Fruit fly (Drosophila melanogaster) whole organism, embryonic: Measurements from ENCODE around the gene P58IPK.

ENCODE experiments used
- Atf6 ChIP-seq: fragments of 200-800 bp; sonication (Bioruptor generic); IDR thresholded peaks from 2 replicates; pipeline ENCODE4 v1.3.6; 2022; ENCODE audit warnings: missing biosample characterization, missing genetic modification characterization
- Awh ChIP-seq: fragments of 200-800 bp; sonication (Bioruptor generic); IDR thresholded peaks from 2 replicates; pipeline ENCODE4, ENCODE4 v1.3.6; 2022; ENCODE audit warnings: missing biosample characterization, missing genetic modification characterization
- BtbVII ChIP-seq: fragments of 200-800 bp; sonication (Bioruptor generic); optimal IDR thresholded peaks from 3 replicates; lab custom pipeline; 2017; ENCODE audit warnings: missing biosample characterization, mild to moderate bottlenecking, missing genetic modification characterization
- CG10979 ChIP-seq: fragments of 200-800 bp; sonication (Bioruptor generic); optimal IDR thresholded peaks from 2 replicates; lab custom pipeline; 2018; ENCODE audit warnings: missing biosample characterization, mild to moderate bottlenecking, missing genetic modification characterization, moderate library complexity
- CG11093 ChIP-seq: fragments of 200-800 bp; sonication (Bioruptor generic); IDR thresholded peaks from 3 replicates; pipeline ENCODE4 v1.3.6; 2022; ENCODE audit warnings: missing biosample characterization, missing genetic modification characterization
- CG11456 ChIP-seq: fragments of 200-800 bp; sonication (Bioruptor generic); IDR thresholded peaks from 3 replicates; pipeline ENCODE4 v1.3.6; 2022; ENCODE audit warnings: missing biosample characterization, missing genetic modification characterization
- CG11695 ChIP-seq: fragments of 200-800 bp; sonication (Bioruptor generic); IDR thresholded peaks from 3 replicates; pipeline ENCODE4 v1.3.6; 2022; ENCODE audit warnings: missing biosample characterization, missing genetic modification characterization
- CG12071 ChIP-seq: fragments of 200-800 bp; sonication (Bioruptor generic); optimal IDR thresholded peaks from 3 replicates; lab custom pipeline; 2018; ENCODE audit warnings: missing biosample characterization, mild to moderate bottlenecking, missing genetic modification characterization
- CG12104 ChIP-seq: fragments of 200-800 bp; sonication (Bioruptor generic); optimal IDR thresholded peaks from 3 replicates; lab custom pipeline; 2016; ENCODE audit warnings: missing biosample characterization, missing genetic modification characterization
- CG12236 ChIP-seq: fragments of 200-800 bp; sonication (Bioruptor generic); optimal IDR thresholded peaks from 2 replicates; lab custom pipeline; 2016; ENCODE audit warnings: missing biosample characterization, missing genetic modification characterization
- CG12769 ChIP-seq: fragments of 200-800 bp; sonication (Bioruptor generic); optimal IDR thresholded peaks from 2 replicates; lab custom pipeline; 2019; ENCODE audit warnings: missing biosample characterization, mild to moderate bottlenecking, missing genetic modification characterization, moderate library complexity
- CG13424 ChIP-seq: fragments of 200-800 bp; sonication (Bioruptor generic); optimal IDR thresholded peaks from 2 replicates; lab custom pipeline; 2019; ENCODE audit warnings: missing biosample characterization, mild to moderate bottlenecking, missing genetic modification characterization, moderate library complexity
- CG14014 ChIP-seq: fragments of 200-800 bp; sonication (Bioruptor generic); IDR thresholded peaks from 2 replicates; pipeline ENCODE4 v1.3.6; 2022; ENCODE audit warnings: missing biosample characterization, missing genetic modification characterization
- CG14050 ChIP-seq: fragments of 200-800 bp; sonication (Bioruptor generic); IDR thresholded peaks from 3 replicates; pipeline ENCODE4 v1.3.6; 2022; ENCODE audit warnings: missing biosample characterization, missing genetic modification characterization
- CG14667 ChIP-seq: fragments of 200-800 bp; sonication (Bioruptor generic); IDR thresholded peaks from 2 replicates; pipeline ENCODE4 v1.3.6; 2022; ENCODE audit warnings: missing biosample characterization, missing genetic modification characterization
- CG15269 ChIP-seq: fragments of 200-800 bp; sonication (Bioruptor generic); optimal IDR thresholded peaks from 2 replicates; lab custom pipeline; 2018; ENCODE audit warnings: missing biosample characterization, mild to moderate bottlenecking, missing genetic modification characterization, moderate library complexity
- CG1602 ChIP-seq: fragments of 200-800 bp; sonication (Bioruptor generic); optimal IDR thresholded peaks from 3 replicates; lab custom pipeline; 2016; ENCODE audit warnings: missing biosample characterization, missing genetic modification characterization
- CG16813 ChIP-seq: fragments of 200-800 bp; sonication (Bioruptor generic); IDR thresholded peaks from 3 replicates; pipeline ENCODE4 v1.3.6; 2022; ENCODE audit warnings: missing biosample characterization, missing genetic modification characterization; ENCODE audit not compliant: partially characterized antibody
- CG16863 ChIP-seq: fragments of 200-800 bp; sonication (Bioruptor generic); optimal IDR thresholded peaks from 3 replicates; lab custom pipeline; 2016; ENCODE audit warnings: missing biosample characterization, missing genetic modification characterization
- CG18476 ChIP-seq: fragments of 200-800 bp; sonication (Bioruptor generic); optimal IDR thresholded peaks from 2 replicates; lab custom pipeline; 2016; ENCODE audit warnings: missing biosample characterization, mild to moderate bottlenecking, missing genetic modification characterization
- CG30020 ChIP-seq: fragments of 200-800 bp; optimal IDR thresholded peaks from 2 replicates; lab custom pipeline; 2019; ENCODE audit warnings: missing biosample characterization, mild to moderate bottlenecking, missing genetic modification characterization, moderate library complexity
- CG32767 ChIP-seq: fragments of 200-800 bp; sonication (Bioruptor generic); IDR thresholded peaks from 2 replicates; pipeline ENCODE4 v1.3.6; 2022; ENCODE audit warnings: missing biosample characterization, missing genetic modification characterization
- CG4730 ChIP-seq: fragments of 200-800 bp; sonication (Bioruptor generic); IDR thresholded peaks from 2 replicates; pipeline ENCODE4 v1.3.6; 2022; ENCODE audit warnings: missing biosample characterization, missing genetic modification characterization
- CG6791 ChIP-seq: fragments of 200-800 bp; sonication (Bioruptor generic); IDR thresholded peaks from 3 replicates; pipeline ENCODE4 v1.3.6; 2022; ENCODE audit warnings: missing biosample characterization, missing genetic modification characterization; ENCODE audit not compliant: partially characterized antibody
- CG7745 ChIP-seq: fragments of 200-800 bp; sonication (Bioruptor generic); optimal IDR thresholded peaks from 2 replicates; lab custom pipeline; 2018; ENCODE audit warnings: missing biosample characterization, mild to moderate bottlenecking, missing genetic modification characterization, moderate library complexity
- CG7963 ChIP-seq: fragments of 200-800 bp; sonication (Bioruptor generic); IDR thresholded peaks from 3 replicates; pipeline ENCODE4 v1.3.6; 2022; ENCODE audit warnings: missing biosample characterization, missing genetic modification characterization; ENCODE audit not compliant: partially characterized antibody
- CTCF ChIP-seq: fragments of 200-800 bp; sonication (Bioruptor generic); optimal IDR thresholded peaks from 2 replicates; lab custom pipeline; 2017; ENCODE audit warnings: missing biosample characterization, mild to moderate bottlenecking, missing genetic modification characterization, moderate library complexity
- Deaf1 ChIP-seq: fragments of 200-800 bp; optimal IDR thresholded peaks from 3 replicates; lab custom pipeline; 2019; ENCODE audit warnings: missing biosample characterization, mild to moderate bottlenecking, missing genetic modification characterization, moderate library complexity
- Drgx ChIP-seq: fragments of 200-800 bp; sonication (Bioruptor generic); IDR thresholded peaks from 2 replicates; pipeline ENCODE4 v1.3.6; 2022; ENCODE audit warnings: missing biosample characterization, missing genetic modification characterization
- Hr3 ChIP-seq: fragments of 200-800 bp; sonication (Bioruptor generic); optimal IDR thresholded peaks from 3 replicates; lab custom pipeline; 2016; ENCODE audit warnings: missing biosample characterization, missing genetic modification characterization
- Med ChIP-seq: fragments of 200-800 bp; sonication (Bioruptor generic); peaks from one replicate; lab custom pipeline; 2016; ENCODE audit warnings: missing biosample characterization, missing genetic modification characterization, mild to moderate bottlenecking, inconsistent platforms, moderate library complexity
- Nf-YB ChIP-seq: fragments of 200-800 bp; sonication (Bioruptor generic); optimal IDR thresholded peaks from 3 replicates; lab custom pipeline; 2019; ENCODE audit warnings: missing biosample characterization, mild to moderate bottlenecking, missing genetic modification characterization, moderate library complexity
- Rfx ChIP-seq: fragments of 200-800 bp; sonication (Bioruptor generic); IDR thresholded peaks from 2 replicates; pipeline ENCODE4 v1.3.6; 2022; ENCODE audit warnings: missing biosample characterization, missing genetic modification characterization
- Rx ChIP-seq: fragments of 200-800 bp; sonication (Bioruptor generic); IDR thresholded peaks from 2 replicates; pipeline ENCODE4 v1.3.6; 2022; ENCODE audit warnings: missing biosample characterization, missing genetic modification characterization
- Scr ChIP-seq: fragments of 200-800 bp; sonication (Bioruptor generic); IDR thresholded peaks from 2 replicates; pipeline ENCODE4 v1.3.6; 2022; ENCODE audit warnings: missing biosample characterization, missing genetic modification characterization; ENCODE audit not compliant: partially characterized antibody
- Sox102F ChIP-seq: fragments of 200-800 bp; sonication (Bioruptor generic); optimal IDR thresholded peaks from 2 replicates; lab custom pipeline; 2018; ENCODE audit warnings: missing biosample characterization, mild to moderate bottlenecking, missing genetic modification characterization, moderate library complexity
- Tbp ChIP-seq: fragments of >200 bp; optimal IDR thresholded peaks from 2 replicates; lab custom pipeline; 2018; ENCODE audit warnings: missing biosample characterization, missing genetic modification characterization
- cwo ChIP-seq: fragments of 200-800 bp; sonication (Bioruptor generic); optimal IDR thresholded peaks from 3 replicates; lab custom pipeline; 2017; ENCODE audit warnings: missing biosample characterization, missing genetic modification characterization, mild to moderate bottlenecking, moderate library complexity, missing genetic modification reagents
- dati ChIP-seq: fragments of 200-800 bp; sonication (Bioruptor generic); IDR thresholded peaks from 2 replicates; pipeline ENCODE4 v1.3.6; 2022; ENCODE audit warnings: missing biosample characterization, missing genetic modification characterization
- eyg ChIP-seq: fragments of 200-800 bp; sonication (Bioruptor generic); optimal IDR thresholded peaks from 3 replicates; lab custom pipeline; 2016; ENCODE audit warnings: missing biosample characterization, missing genetic modification characterization
- ftz-f1 ChIP-seq: fragments of 200-800 bp; sonication (Bioruptor generic); optimal IDR thresholded peaks from 2 replicates; lab custom pipeline; 2016; ENCODE audit warnings: missing biosample characterization, missing genetic modification characterization
- gce ChIP-seq: fragments of 200-800 bp; sonication (Bioruptor generic); IDR thresholded peaks from 3 replicates; pipeline ENCODE4 v1.3.6; 2022; ENCODE audit warnings: missing biosample characterization, missing genetic modification characterization
- kah ChIP-seq: fragments of 200-800 bp; sonication (Bioruptor generic); optimal IDR thresholded peaks from 2 replicates; lab custom pipeline; 2018; ENCODE audit warnings: missing biosample characterization, mild to moderate bottlenecking, missing genetic modification characterization
- lbe ChIP-seq: fragments of 200-800 bp; sonication (Bioruptor generic); optimal IDR thresholded peaks from 2 replicates; lab custom pipeline; 2016; ENCODE audit warnings: missing biosample characterization, mild to moderate bottlenecking, missing genetic modification characterization
- nerfin-1 ChIP-seq: fragments of 200-800 bp; sonication (Bioruptor generic); optimal IDR thresholded peaks from 3 replicates; lab custom pipeline; 2019; ENCODE audit warnings: missing biosample characterization, mild to moderate bottlenecking, missing genetic modification characterization, moderate library complexity
- oc ChIP-seq: fragments of 200-800 bp; sonication (Bioruptor generic); optimal IDR thresholded peaks from 2 replicates; lab custom pipeline; 2018; ENCODE audit warnings: missing biosample characterization, mild to moderate bottlenecking, missing genetic modification characterization, moderate library complexity
- onecut ChIP-seq: fragments of 200-800 bp; sonication (Bioruptor generic); IDR thresholded peaks from 2 replicates; pipeline ENCODE4 v1.3.6; 2022; ENCODE audit warnings: missing biosample characterization, missing genetic modification characterization
- salm ChIP-seq: fragments of 200-800 bp; sonication (Bioruptor generic); optimal IDR thresholded peaks from 2 replicates; lab custom pipeline; 2018; ENCODE audit warnings: missing biosample characterization, mild to moderate bottlenecking, missing genetic modification characterization
- scrt ChIP-seq: fragments of 200-800 bp; sonication (Bioruptor generic); optimal IDR thresholded peaks from 2 replicates; lab custom pipeline; 2018; ENCODE audit warnings: missing biosample characterization, mild to moderate bottlenecking, missing genetic modification characterization, moderate library complexity
- sna ChIP-seq: fragments of 200-800 bp; sonication (Bioruptor generic); IDR thresholded peaks from 2 replicates; pipeline ENCODE4 v1.3.6; 2022; ENCODE audit warnings: missing biosample characterization, missing genetic modification characterization; ENCODE audit not compliant: partially characterized antibody
- unc-4 ChIP-seq: fragments of 200-800 bp; sonication (Bioruptor generic); IDR thresholded peaks from 2 replicates; pipeline ENCODE4 v1.3.6; 2022; ENCODE audit warnings: missing biosample characterization, missing genetic modification characterization; ENCODE audit not compliant: partially characterized antibody

P58IPK gene

DNA sequence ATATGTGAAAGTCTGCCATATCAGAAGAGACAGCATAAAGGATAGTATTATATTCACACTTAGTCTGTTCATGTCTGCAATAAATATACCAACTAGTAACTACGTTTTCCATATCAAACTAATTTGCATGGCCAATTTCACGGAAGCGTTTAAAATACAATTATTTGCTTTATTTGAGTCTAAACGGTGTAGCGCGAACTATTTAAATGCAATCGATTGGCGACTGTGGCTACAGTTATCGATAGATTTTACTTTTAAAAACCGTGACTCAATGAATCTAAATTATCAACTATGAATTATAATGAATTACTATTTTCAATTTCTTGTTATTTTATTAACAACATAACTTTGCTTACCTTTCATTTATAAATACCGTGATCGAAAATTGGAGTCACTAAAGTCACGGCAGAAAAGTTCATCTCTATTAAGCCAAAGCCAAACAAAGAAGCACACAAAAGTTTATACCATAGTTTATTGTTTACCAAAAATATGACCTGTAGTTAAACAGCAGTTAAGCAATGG, 40.2 kb downstream of the P58IPK start, which contains the start of the genes CG9427 and CG8319 (continued):
- TF ChIP-seq CG16863 (GFP tag; lab: Kevin White, UChicago): peak; percentile 49
- no peak for TF ChIP-seq CG4730 (GFP tag; lab: Robert Waterston, UW)
- no peak for TF ChIP-seq Rx (GFP tag; lab: Robert Waterston, UW)
- peak; percentile 77 for TF ChIP-seq CG16813 (GFP tag; lab: Robert Waterston, UW)
- peak; percentile 33 for TF ChIP-seq salm
- TF ChIP-seq unc-4 (GFP tag; lab: Robert Waterston, UW): peak; percentile 95
- TF ChIP-seq CG14014 (GFP tag; lab: Robert Waterston, UW): peak; percentile 51; the same call in 1 of the 2 replicates
- no peak for TF ChIP-seq CG7745
- no peak for TF ChIP-seq CG14050 (GFP tag; lab: Robert Waterston, UW)
- TF ChIP-seq scrt (GFP tag; lab: Kevin White, UChicago): peak; percentile 40
- peak; percentile 30 for TF ChIP-seq CG1602 (GFP tag; lab: Kevin White, UChicago)
- no peak for TF ChIP-seq eyg (GFP tag; lab: Kevin White, UChicago)
- TF ChIP-seq Rfx (GFP tag; lab: Robert Waterston, UW): peak; percentile 73
- peak; percentile 50 for TF ChIP-seq Nf-YB
- TF ChIP-seq CG32767 (GFP tag; lab: Robert Waterston, UW): no peak; the same call in 1 of the 2 replicates
- TF ChIP-seq CG11695 (GFP tag; lab: Robert Waterston, UW): no peak
- peak; percentile 30 for TF ChIP-seq CG12104 (GFP tag; lab: Kevin White, UChicago)
- peak; percentile 18 for TF ChIP-seq ftz-f1
- peak; percentile 62 for TF ChIP-seq CG15269 (tag; lab: Kevin White, UChicago)
- TF ChIP-seq CG14667 (GFP tag; lab: Robert Waterston, UW): no peak
- TF ChIP-seq lbe: peak; percentile 10
- peak; percentile 88 for TF ChIP-seq Scr (GFP tag; lab: Robert Waterston, UW)
- TF ChIP-seq CG12071 (GFP tag; lab: Kevin White, UChicago): no peak
- no peak for TF ChIP-seq Awh (GFP tag; lab: Robert Waterston, UW)
- TF ChIP-seq Sox102F: no peak
- TF ChIP-seq sna (GFP tag; lab: Robert Waterston, UW): peak; percentile 94
- TF ChIP-seq CG12769: peak; percentile 37
- no peak for TF ChIP-seq CTCF (GFP tag; lab: Kevin White, UChicago)
- peak; percentile 78 for TF ChIP-seq oc (tag; lab: Kevin White, UChicago)
- TF ChIP-seq Deaf1 (tag; lab: Kevin White, UChicago): peak; percentile 49
- no peak for TF ChIP-seq onecut
- TF ChIP-seq gce (GFP tag; lab: Robert Waterston, UW): no peak

DNA sequence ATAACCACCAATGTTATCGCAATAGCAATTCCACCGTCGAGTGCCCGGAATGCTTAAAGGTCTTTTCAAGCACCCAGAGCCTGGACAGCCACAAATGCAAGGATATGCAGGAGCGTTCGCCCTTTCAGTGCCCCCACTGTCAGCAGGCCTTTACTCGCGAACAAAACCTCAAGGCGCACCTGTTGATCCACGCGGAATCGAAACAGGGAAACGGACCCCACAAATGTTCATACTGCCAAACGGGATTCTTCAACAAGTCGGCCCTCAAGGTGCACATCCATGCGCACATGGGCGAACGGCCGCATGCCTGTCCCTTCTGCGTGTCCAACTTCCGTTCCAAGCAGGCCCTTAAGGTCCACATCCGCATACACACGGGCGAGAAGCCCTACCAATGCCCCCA, 41.3 kb downstream of the P58IPK start:
- no peak for TF ChIP-seq Tbp
- no peak for TF ChIP-seq cwo
- TF ChIP-seq Drgx (GFP tag; lab: Robert Waterston, UW): 0 out of 2 replicates have a peak, but pooled peaks have one; percentile 13
- TF ChIP-seq CG11456 (GFP tag; lab: Robert Waterston, UW): 0 out of 3 replicates have a peak, but pooled peaks have one; percentile 41
- 0 out of 3 replicates have a peak, but pooled peaks have one; percentile 22 for TF ChIP-seq CG11093
- no peak for TF ChIP-seq CG12236
- TF ChIP-seq CG30020 (tag; lab: Kevin White, UChicago): no peak
- no peak for TF ChIP-seq CG10979 (tag; lab: Kevin White, UChicago)
- no peak for TF ChIP-seq CG18476
- TF ChIP-seq scrt (GFP tag; lab: Kevin White, UChicago): peak; percentile 40
- peak; percentile 68 for TF ChIP-seq kah (GFP tag; lab: Kevin White, UChicago)
- 0 out of 3 replicates have a peak, but pooled peaks have one; percentile 34 for TF ChIP-seq CG6791 (GFP tag; lab: Robert Waterston, UW)
- no peak for TF ChIP-seq dati
- peak; percentile 67 for TF ChIP-seq Med (GFP tag; lab: Kevin White, UChicago)
- TF ChIP-seq CG13424: no peak
- TF ChIP-seq nerfin-1 (tag; lab: Kevin White, UChicago): no peak
- no peak for TF ChIP-seq CG7963 (GFP tag; lab: Robert Waterston, UW)
- no peak for TF ChIP-seq Hr3 (GFP tag; lab: Kevin White, UChicago)
- TF ChIP-seq BtbVII: no peak
- peak; percentile 23; the same call in 1 of the 2 replicates for TF ChIP-seq Atf6
